Worm (Caenorhabditis elegans): ENCODE results near the gene cri-3.
A peak's percentile ranks its signal among the peaks of the same experiment; 100 is the strongest.

The cri-3 gene

DNA sequence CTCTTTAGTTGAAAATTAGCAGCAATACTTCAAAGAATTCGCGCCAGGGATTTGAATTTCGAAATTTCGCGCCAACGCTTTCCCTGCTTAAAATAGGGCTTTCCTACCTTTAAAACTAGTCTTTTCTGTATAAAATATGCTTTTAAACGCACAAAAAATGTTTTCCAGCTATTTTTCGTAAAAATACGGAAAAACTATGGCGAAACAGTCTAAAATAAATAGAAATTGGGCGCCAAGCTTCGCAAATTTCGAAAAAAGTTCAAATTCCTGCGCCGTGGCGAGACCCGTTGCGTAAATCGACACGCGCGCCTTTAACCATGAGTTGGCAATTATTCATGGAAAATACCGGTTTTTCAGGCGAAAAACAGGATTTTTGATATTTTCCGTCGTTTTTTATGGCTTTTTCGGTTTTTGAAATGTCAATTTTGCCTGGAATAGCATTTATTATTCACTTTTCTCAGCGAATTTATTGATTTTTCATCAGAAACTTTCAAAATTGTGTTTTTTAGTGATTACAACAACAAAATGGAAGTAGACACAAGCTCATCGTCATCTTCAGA lies 8.3 kb downstream of the cri-3 start, which contains the start of the genes npp-9 and F59A2.5 (continued):
- TF ChIP-seq ceh-82 (tag; optimal IDR thresholded peaks at IDR 0.05) (peak in 1 of 3 experiments; percentile 62), ztf-4 (tag; optimal IDR thresholded peaks at IDR 0.05) (no peak), dpl-1 (GFP tag; optimal IDR thresholded peaks at IDR 0.05) (peak; percentile 69 to 81 (median 72)), rnt-1 (tag; optimal IDR thresholded peaks at IDR 0.05) (no peak), nhr-237 (tag; optimal IDR thresholded peaks at IDR 0.05) (no peak), blmp-1 (tag; optimal IDR thresholded peaks at IDR 0.05) (peak; percentile 40), nhr-12 (tag; optimal IDR thresholded peaks at IDR 0.05) (no peak), sox-4 (tag; optimal IDR thresholded peaks at IDR 0.05) (no peak), mdl-1 (tag; optimal IDR thresholded peaks at IDR 0.05) (peak in 1 of 2 experiments; percentile 12), ama-1 (optimal IDR thresholded peaks at IDR 0.05) (no peak), mep-1 (tag; optimal IDR thresholded peaks at IDR 0.05) (peak; percentile 39), nhr-47 (tag; optimal IDR thresholded peaks at IDR 0.05) (peak; percentile 36), zag-1 (tag; optimal IDR thresholded peaks at IDR 0.05) (no peak), nhr-11 (tag; optimal IDR thresholded peaks at IDR 0.05) (no peak), alr-1 (tag; optimal IDR thresholded peaks at IDR 0.05; ENCODE audit: borderline replicate concordance) (no peak), Y116A8C.19 (tag; optimal IDR thresholded peaks at IDR 0.05; ENCODE audit: borderline replicate concordance) (no peak), xbp-1 (tag; optimal IDR thresholded peaks at IDR 0.05) (peak; percentile 31), fkh-10 (GFP tag; optimal IDR thresholded peaks at IDR 0.05) (no peak), egl-27 (tag; optimal IDR thresholded peaks at IDR 0.05) (no peak), swsn-7 (tag; optimal IDR thresholded peaks at IDR 0.05) (peak; percentile 15), fkh-8 (tag; optimal IDR thresholded peaks at IDR 0.05) (peak; percentile 25), unc-130 (tag; optimal IDR thresholded peaks at IDR 0.05) (no peak), unc-62 (GFP tag; optimal IDR thresholded peaks at IDR 0.05) (no peak), aly-2 (tag; optimal IDR thresholded peaks at IDR 0.05) (no peak), jun-1 (tag; optimal IDR thresholded peaks at IDR 0.05) (peak; percentile 46), ets-5 (GFP tag; IDR thresholded peaks at IDR 0.05) (no peak), nhr-28 (tag; optimal IDR thresholded peaks at IDR 0.05) (no peak), elt-2 (tag; optimal IDR thresholded peaks at IDR 0.05) (no peak), unc-30 (tag; optimal IDR thresholded peaks at IDR 0.05) (no peak), lin-13 (GFP tag; optimal IDR thresholded peaks at IDR 0.05) (peak; percentile 31), isw-1 (GFP tag; IDR thresholded peaks at IDR 0.05) (peak; percentile 56), nhr-84 (tag; optimal IDR thresholded peaks at IDR 0.05) (no peak), dsc-1 (tag; optimal IDR thresholded peaks at IDR 0.05) (no peak), vab-15 (tag; optimal IDR thresholded peaks at IDR 0.05) (no peak), F16B12.6 (tag; optimal IDR thresholded peaks at IDR 0.05) (peak; percentile 27), lin-14 (GFP tag; optimal IDR thresholded peaks at IDR 0.05) (no peak), unc-98 (GFP tag; IDR thresholded peaks at IDR 0.05) (no peak), lin-39 (tag; optimal IDR thresholded peaks at IDR 0.05) (peak; percentile 6), lin-15B (tag; optimal IDR thresholded peaks at IDR 0.05) (peak; percentile 43), hlh-17 (GFP tag; optimal IDR thresholded peaks at IDR 0.05; ENCODE audit: borderline replicate concordance) (no peak)

DNA sequence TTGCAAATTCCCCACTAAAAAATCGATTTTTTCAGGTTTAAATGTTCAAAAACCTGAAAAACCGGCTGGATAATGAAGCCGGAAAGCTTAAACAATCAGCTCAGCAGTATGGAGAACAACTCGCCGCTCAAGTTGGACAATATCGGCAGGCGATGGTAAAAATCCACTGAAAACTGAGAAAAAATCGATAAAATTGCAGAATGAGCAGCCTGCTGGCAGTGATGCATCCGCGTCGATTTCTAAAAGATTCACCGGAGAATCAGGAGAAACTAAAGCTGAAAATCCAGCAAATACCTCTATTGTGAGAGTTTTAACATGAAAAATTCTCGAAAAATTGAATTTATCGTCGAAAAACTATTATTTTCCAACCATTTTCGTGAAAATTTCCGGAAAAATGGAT lies 9.4 kb downstream of the cri-3 start, which contains the start of gene golg-4:
TSS of gene golg-4 (plus strand) at position 34 of the 400 bp plus-strand sequence.
- no peak for TF ChIP-seq lin-35 (GFP tag; optimal IDR thresholded peaks at IDR 0.05)
- TF ChIP-seq efl-1 (optimal IDR thresholded peaks at IDR 0.05), result no peak
- peak in 1 of 2 experiments; percentile 33 for TF ChIP-seq efl-1 (GFP tag; optimal IDR thresholded peaks at IDR 0.05 in 1 of 2)
